Worm (Caenorhabditis elegans): Measurements from ENCODE around the gene C30G12.1.

C30G12.1 gene

ce11 chrII:7283063-7283462, 16.1 kb upstream of the C30G12.1 start:
- TF ChIP-seq nhr-12 (tag; optimal IDR thresholded peaks at IDR 0.05) (no peak), sma-9 (GFP tag; optimal IDR thresholded peaks at IDR 0.05) (peak; percentile 4), sma-9 (tag; optimal IDR thresholded peaks at IDR 0.05) (no peak)

- TF ChIP-seq skn-1 (tag; optimal IDR thresholded peaks at IDR 0.05) (no peak), ztf-1 (GFP tag; conservative IDR thresholded peaks at IDR 0.05) (no peak), mdl-1 (tag; optimal IDR thresholded peaks at IDR 0.05) (no peak), nhr-10 (tag; optimal IDR thresholded peaks at IDR 0.05) (no peak), elt-3 (tag; optimal IDR thresholded peaks at IDR 0.05) (no peak), sma-9 (GFP tag; optimal IDR thresholded peaks at IDR 0.05) (peak; percentile 3), sma-9 (tag; optimal IDR thresholded peaks at IDR 0.05) (no peak), zag-1 (tag; optimal IDR thresholded peaks at IDR 0.05) (no peak), unc-55 (GFP tag; optimal IDR thresholded peaks at IDR 0.05) (no peak), fos-1 (tag; optimal IDR thresholded peaks at IDR 0.05) (peak; percentile 61), nhr-23 (tag; optimal IDR thresholded peaks at IDR 0.05) (no peak), crh-2 (tag; optimal IDR thresholded peaks at IDR 0.05) (peak; percentile 14), mab-5 (tag; optimal IDR thresholded peaks at IDR 0.05) (no peak)
Observed at ce11 chrII:7287140-7287539, 12.0 kb upstream of the C30G12.1 start.

ce11 chrII:7287709-7288108, 11.4 kb upstream of the C30G12.1 start:
- TF ChIP-seq nhr-129 (tag; optimal IDR thresholded peaks at IDR 0.05), result peak; percentile 3
- TF ChIP-seq sma-3 (GFP tag; optimal IDR thresholded peaks at IDR 0.05), result peak; percentile 70
- peak; percentile 29 for TF ChIP-seq sma-9 (GFP tag; optimal IDR thresholded peaks at IDR 0.05)
- no peak for TF ChIP-seq sma-9 (tag; optimal IDR thresholded peaks at IDR 0.05)
- peak in 1 of 2 experiments; percentile 73 for TF ChIP-seq mdl-1 (tag; optimal IDR thresholded peaks at IDR 0.05)
- no peak for TF ChIP-seq ceh-82 (tag; optimal IDR thresholded peaks at IDR 0.05)
- TF ChIP-seq mab-5 (tag; optimal IDR thresholded peaks at IDR 0.05), result peak; percentile 69
- TF ChIP-seq fos-1 (tag; optimal IDR thresholded peaks at IDR 0.05), result peak; percentile 64
- no peak for TF ChIP-seq gmeb-1 (tag; optimal IDR thresholded peaks at IDR 0.05)
- TF ChIP-seq ztf-11 (tag; optimal IDR thresholded peaks at IDR 0.05), result no peak
- TF ChIP-seq blmp-1 (tag; optimal IDR thresholded peaks at IDR 0.05; ENCODE audit: insufficient read depth), result peak; percentile 69
- TF ChIP-seq nhr-21 (tag; optimal IDR thresholded peaks at IDR 0.05), result peak; percentile 88
- peak; percentile 41 for TF ChIP-seq unc-62 (GFP tag; optimal IDR thresholded peaks at IDR 0.05)
- TF ChIP-seq alr-1 (tag; optimal IDR thresholded peaks at IDR 0.05), result no peak
- no peak for TF ChIP-seq peb-1 (tag; optimal IDR thresholded peaks at IDR 0.05)
- TF ChIP-seq crh-2 (tag; optimal IDR thresholded peaks at IDR 0.05), result peak; percentile 8
- no peak for TF ChIP-seq snpc-4 (tag; optimal IDR thresholded peaks at IDR 0.05)
- TF ChIP-seq egl-27 (tag; optimal IDR thresholded peaks at IDR 0.05), result peak; percentile 22

- TF ChIP-seq sma-9 (GFP tag; optimal IDR thresholded peaks at IDR 0.05) (peak; percentile 41), sma-9 (tag; optimal IDR thresholded peaks at IDR 0.05) (no peak), ztf-4 (tag; optimal IDR thresholded peaks at IDR 0.05) (no peak), fos-1 (tag; optimal IDR thresholded peaks at IDR 0.05) (peak; percentile 79)
Observed at ce11 chrII:7289923-7290476, 9.1 kb upstream of the C30G12.1 start, which contains the start of gene C30G12.2. C30G12.2 (plus strand) TSS chrII:7290426.

ce11 chrII:7295917-7296316, 3.2 kb upstream of the C30G12.1 start, which contains the start of gene C30G12.6:
C30G12.6 (minus strand) TSS chrII:7296017.
- TF ChIP-seq nhr-11 (tag; optimal IDR thresholded peaks at IDR 0.05) (no peak), gmeb-1 (tag; optimal IDR thresholded peaks at IDR 0.05) (no peak), unc-55 (GFP tag; optimal IDR thresholded peaks at IDR 0.05) (no peak), elt-3 (tag; optimal IDR thresholded peaks at IDR 0.05) (no peak), lin-11 (tag; optimal IDR thresholded peaks at IDR 0.05) (no peak), zag-1 (tag; optimal IDR thresholded peaks at IDR 0.05) (no peak), lin-13 (GFP tag; optimal IDR thresholded peaks at IDR 0.05) (no peak), peb-1 (tag; optimal IDR thresholded peaks at IDR 0.05) (no peak), ZK546.5 (tag; optimal IDR thresholded peaks at IDR 0.05) (no peak), mab-5 (tag; optimal IDR thresholded peaks at IDR 0.05) (no peak), dmd-4 (tag; optimal IDR thresholded peaks at IDR 0.05) (no peak), unc-62 (GFP tag; optimal IDR thresholded peaks at IDR 0.05) (no peak), unc-39 (tag; optimal IDR thresholded peaks at IDR 0.05) (no peak), ztf-1 (GFP tag; conservative IDR thresholded peaks at IDR 0.05) (no peak), blmp-1 (tag; optimal IDR thresholded peaks at IDR 0.05; ENCODE audit: insufficient read depth) (no peak), nhr-25 (tag; optimal IDR thresholded peaks at IDR 0.05) (no peak), nhr-6 (tag; optimal IDR thresholded peaks at IDR 0.05) (no peak), fos-1 (tag; optimal IDR thresholded peaks at IDR 0.05) (no peak)

Measured in whole organism, L2 larva.